Worm (Caenorhabditis elegans): ENCODE measurements around the gene cdh-12.

The cdh-12 gene

DNA sequence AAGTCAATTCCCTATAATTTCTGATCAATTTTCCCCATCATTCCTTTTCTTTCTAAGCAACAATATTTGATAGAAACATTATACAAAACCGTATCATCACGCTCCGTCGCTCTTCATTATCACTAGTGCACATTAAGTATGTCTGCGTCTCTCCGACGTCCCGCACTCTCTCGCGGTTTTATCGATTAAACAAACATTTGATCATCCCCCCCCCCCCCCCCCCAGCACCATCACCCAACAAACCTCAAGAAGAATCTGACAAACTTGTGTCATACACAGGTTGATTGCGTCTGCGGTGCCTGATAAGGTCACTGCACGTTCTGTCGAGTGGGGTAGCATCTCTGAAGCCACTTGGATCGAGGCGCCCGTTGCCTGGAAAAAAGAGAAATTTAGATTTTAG is 68.2 kb downstream of the cdh-12 start:
- TF ChIP-seq tlf-1 (GFP tag; optimal IDR thresholded peaks at IDR 0.05) = peak; percentile 21
- peak; percentile 15 for TF ChIP-seq atf-7 (tag; optimal IDR thresholded peaks at IDR 0.05)
- TF ChIP-seq egl-18 (GFP tag; IDR thresholded peaks at IDR 0.05) = no peak
- no peak for TF ChIP-seq ceh-100 (GFP tag; IDR thresholded peaks at IDR 0.05)
- TF ChIP-seq ZK185.1 (tag; optimal IDR thresholded peaks at IDR 0.05; ENCODE audit: poor library complexity, severe bottlenecking) = no peak
- peak; percentile 46; the same call in 1 of the 2 replicates for TF ChIP-seq egrh-3 (GFP tag; IDR thresholded peaks at IDR 0.05)
- TF ChIP-seq nhr-80 (tag; optimal IDR thresholded peaks at IDR 0.05) = peak; percentile 61
- TF ChIP-seq ets-4 (GFP tag; optimal IDR thresholded peaks at IDR 0.05) = peak; percentile 57
- TF ChIP-seq cebp-1 (GFP tag; IDR thresholded peaks at IDR 0.05) = no peak
- TF ChIP-seq cebp-1 (tag; optimal IDR thresholded peaks at IDR 0.05) = peak; percentile 19
- peak; percentile 40; the same call in 1 of the 2 replicates for TF ChIP-seq dox-1 (GFP tag; IDR thresholded peaks at IDR 0.05)
- no peak for TF ChIP-seq dpff-1 (tag; optimal IDR thresholded peaks at IDR 0.05)
- TF ChIP-seq mxl-1 (tag; optimal IDR thresholded peaks at IDR 0.05) = no peak
- no peak for TF ChIP-seq F55B11.4 (tag; optimal IDR thresholded peaks at IDR 0.05; ENCODE audit: borderline replicate concordance, insufficient read depth)
- no peak for TF ChIP-seq lsy-27 (tag; optimal IDR thresholded peaks at IDR 0.05; ENCODE audit: borderline replicate concordance, insufficient read depth)

DNA sequence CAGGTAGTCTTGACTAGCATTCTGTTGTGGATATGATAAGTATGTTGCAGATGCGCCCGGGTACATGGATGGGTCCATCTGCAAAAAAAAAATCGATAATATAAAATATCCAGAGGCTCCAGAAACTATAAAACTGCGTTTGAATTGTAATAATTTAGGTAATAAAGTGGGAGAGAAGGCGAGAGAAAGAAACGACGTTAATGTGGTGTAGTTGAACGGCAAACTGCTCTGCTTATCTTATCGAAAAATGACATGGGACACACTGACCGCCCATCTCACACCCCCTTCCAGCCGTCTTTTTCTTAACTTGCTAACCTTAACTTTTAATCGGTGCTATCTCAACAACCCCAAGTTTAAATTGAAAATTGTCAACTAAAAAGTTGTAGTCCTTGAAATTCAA is 70.2 kb downstream of the cdh-12 start:
- TF ChIP-seq egl-18 (GFP tag; IDR thresholded peaks at IDR 0.05) (no peak), nhr-80 (tag; optimal IDR thresholded peaks at IDR 0.05) (peak; percentile 80)

DNA sequence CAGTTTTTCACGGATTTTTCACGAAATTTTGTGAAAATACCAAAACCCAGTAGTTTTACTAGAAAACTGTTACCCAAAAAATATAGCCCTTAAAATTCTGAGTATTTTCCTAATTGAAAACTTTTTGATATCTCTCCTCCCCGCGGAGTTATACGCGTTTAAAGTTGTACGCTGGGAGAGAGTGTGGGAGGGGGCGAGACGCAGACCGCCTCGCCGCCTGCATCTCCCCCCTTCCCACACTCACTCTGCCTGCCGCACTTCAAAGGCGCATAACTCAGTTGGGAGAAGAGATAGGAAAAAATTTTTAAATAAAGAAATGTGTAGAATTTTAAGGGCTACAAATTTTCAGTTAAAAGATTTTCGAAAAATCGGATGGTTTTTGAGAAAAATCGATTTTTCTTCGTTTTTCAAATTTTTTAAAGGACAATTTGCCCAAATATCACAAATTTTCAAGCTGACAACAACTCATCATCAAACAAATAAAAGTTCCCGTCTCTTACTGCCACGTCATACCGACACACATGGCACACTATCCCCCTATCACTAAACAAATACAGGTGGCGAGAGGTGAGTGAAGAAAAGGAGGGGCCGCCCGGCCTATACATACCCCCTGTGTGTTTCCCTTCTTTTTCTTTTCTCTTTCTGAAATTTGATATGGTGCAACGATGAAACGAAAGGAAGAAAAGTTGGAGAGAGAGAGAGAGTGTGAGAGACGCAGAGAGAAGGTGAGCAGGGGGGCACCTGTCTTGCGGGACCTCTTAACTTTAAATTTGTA is 71.7 kb downstream of the cdh-12 start:
- peak; percentile 91 for TF ChIP-seq hmg-1.2 (GFP tag; IDR thresholded peaks at IDR 0.05)
- peak; percentile 56 to 70 for TF ChIP-seq let-607 (tag; optimal IDR thresholded peaks at IDR 0.05)
- no peak for TF ChIP-seq hlh-26 (GFP tag; conservative IDR thresholded peaks at IDR 0.05)
- no peak for TF ChIP-seq lin-26 (GFP tag; IDR thresholded peaks at IDR 0.05)
- TF ChIP-seq cebp-1 (GFP tag; IDR thresholded peaks at IDR 0.05) = no peak
- peak; percentile 30 for TF ChIP-seq cebp-1 (tag; optimal IDR thresholded peaks at IDR 0.05)
- peak; percentile 56 for TF ChIP-seq nhr-80 (tag; optimal IDR thresholded peaks at IDR 0.05)
- TF ChIP-seq nfyb-1 (GFP tag; IDR thresholded peaks at IDR 0.05) = no peak
- TF ChIP-seq lin-54 (GFP tag; optimal IDR thresholded peaks at IDR 0.05) = no peak
- no peak for TF ChIP-seq repo-1 (tag; optimal IDR thresholded peaks at IDR 0.05)

DNA sequence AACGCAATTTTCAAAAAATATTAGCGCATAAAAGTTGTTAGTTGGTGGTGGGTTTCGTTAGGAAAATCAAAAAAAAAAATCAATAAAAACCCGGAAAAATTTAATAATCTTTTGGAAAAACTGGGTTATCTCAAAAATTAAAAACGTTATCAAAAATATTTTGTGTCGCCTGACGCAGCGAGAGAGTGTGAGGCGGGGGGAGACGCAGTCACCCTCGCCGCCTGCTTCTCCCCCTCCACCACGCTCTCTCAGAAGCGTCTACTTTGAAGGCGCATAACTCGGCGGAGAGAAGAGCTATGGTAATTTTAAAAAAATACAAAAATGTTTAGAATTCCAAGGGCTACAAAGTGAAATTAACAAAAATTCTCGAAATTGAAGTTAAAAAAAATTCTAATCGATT is 73.3 kb downstream of the cdh-12 start:
- TF ChIP-seq zfh-2 (GFP tag; conservative IDR thresholded peaks at IDR 0.05) = peak; percentile 66
- TF ChIP-seq hmg-1.2 (GFP tag; IDR thresholded peaks at IDR 0.05) = peak; percentile 76
- TF ChIP-seq Y67H2A.10 (GFP tag; conservative IDR thresholded peaks at IDR 0.05) = no peak

DNA sequence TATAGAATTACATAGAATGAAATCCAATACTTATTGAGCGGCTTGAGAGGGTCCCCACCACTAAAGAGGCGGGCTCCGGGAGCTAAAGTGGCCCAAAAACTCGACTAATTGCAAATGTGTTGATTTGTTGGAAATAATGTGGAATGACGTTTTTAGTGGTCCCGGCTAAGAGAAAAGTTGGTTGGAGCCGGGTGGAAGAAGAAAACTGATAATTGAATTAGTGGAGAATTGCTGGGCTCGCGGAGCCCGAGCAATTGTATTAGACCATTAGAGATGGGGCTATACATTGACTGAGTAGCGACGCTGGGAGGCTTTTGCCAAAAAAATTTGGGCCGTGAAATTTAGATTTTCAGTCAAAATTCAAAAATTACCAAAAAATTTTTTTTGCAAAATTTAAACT is 73.8 kb downstream of the cdh-12 start:
- TF ChIP-seq lin-26 (GFP tag; IDR thresholded peaks at IDR 0.05) = no peak
- TF ChIP-seq ekl-4 (GFP tag; IDR thresholded peaks at IDR 0.05) = no peak
- no peak for TF ChIP-seq dpff-1 (tag; optimal IDR thresholded peaks at IDR 0.05)
- TF ChIP-seq chd-7 (tag; optimal IDR thresholded peaks at IDR 0.05) = no peak
- TF ChIP-seq him-1 (tag; optimal IDR thresholded peaks at IDR 0.05) = no peak
- no peak for TF ChIP-seq snpc-3.4 (tag; optimal IDR thresholded peaks at IDR 0.05)
- no peak for TF ChIP-seq F55B11.4 (tag; optimal IDR thresholded peaks at IDR 0.05; ENCODE audit: borderline replicate concordance, insufficient read depth)
- TF ChIP-seq F39B2.1 (GFP tag; IDR thresholded peaks at IDR 0.05) = no peak
- TF ChIP-seq F37B4.10 (GFP tag; IDR thresholded peaks at IDR 0.05) = no peak
- no peak for TF ChIP-seq B0035.1 (tag; optimal IDR thresholded peaks at IDR 0.05)
- TF ChIP-seq akir-1 (GFP tag; optimal IDR thresholded peaks at IDR 0.05) = no peak
- no peak for TF ChIP-seq lsy-27 (tag; optimal IDR thresholded peaks at IDR 0.05; ENCODE audit: borderline replicate concordance, insufficient read depth)
- TF ChIP-seq madf-3 (GFP tag; IDR thresholded peaks at IDR 0.05) = no peak
- no peak for TF ChIP-seq ZK185.1 (tag; optimal IDR thresholded peaks at IDR 0.05; ENCODE audit: poor library complexity, severe bottlenecking)
- TF ChIP-seq Y67H2A.10 (GFP tag; conservative IDR thresholded peaks at IDR 0.05) = no peak
